Worm (Caenorhabditis elegans) whole organism, late embryonic: ENCODE measurements around the gene F49C5.9.

ENCODE experiments used
- ceh-45 ChIP-seq: fragments of 200-800 bp; sonication (Bioruptor generic); IDR thresholded peaks from 2 replicates; pipeline ENCODE4 v1.3.6; 2022; ENCODE audit warnings: missing genetic modification reagents, missing genetic modification characterization, missing compliant biosample characterization
- ceh-9 ChIP-seq: sonication (generic microtip); optimal IDR thresholded peaks from 2 replicates; lab custom pipeline; 2016; ENCODE audit warnings: mild to moderate bottlenecking, missing genetic modification characterization, inconsistent platforms, missing compliant biosample characterization
- fkh-6 ChIP-seq: sonication (generic microtip); optimal IDR thresholded peaks from 2 replicates; lab custom pipeline; 2016; ENCODE audit warnings: missing genetic modification characterization, missing compliant biosample characterization
- hlh-6 ChIP-seq: sonication (generic microtip); optimal IDR thresholded peaks from 2 replicates; lab custom pipeline; 2016; ENCODE audit warnings: missing genotype, missing genetic modification characterization, missing compliant biosample characterization
- lin-11 ChIP-seq: fragments of 200-800 bp; sonication (Bioruptor generic); optimal IDR thresholded peaks from 2 replicates; lab custom pipeline; 2018; ENCODE audit warnings: mild to moderate bottlenecking, missing genetic modification characterization, missing compliant biosample characterization
- nhr-11 ChIP-seq: fragments of 150-350 bp; optimal IDR thresholded peaks from 2 replicates; lab custom pipeline; 2014; ENCODE audit warnings: missing biosample characterization, missing genetic modification characterization

DNA sequence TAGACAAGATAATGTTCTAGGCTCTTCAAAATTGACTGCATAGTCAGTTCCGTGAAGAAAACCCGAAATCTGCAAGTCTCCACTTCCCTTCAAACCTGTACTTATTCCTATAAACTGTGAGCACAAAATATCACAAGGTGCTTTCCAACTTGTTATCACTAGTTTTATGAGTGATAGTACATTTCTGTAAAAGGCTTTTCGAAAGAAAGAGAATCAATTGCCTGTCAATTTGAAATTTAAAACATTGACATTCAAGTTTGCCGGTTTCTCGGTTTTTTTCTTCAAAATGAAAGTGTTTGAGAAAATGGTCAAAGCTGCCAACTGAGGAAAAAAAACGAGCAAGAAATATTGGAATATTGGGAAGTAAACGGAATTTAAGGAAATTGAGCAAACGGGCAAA is 26.4 kb downstream of the F49C5.9 start:
- no peak for TF ChIP-seq fkh-6 (tag; lab: Kevin White, UChicago)
- TF ChIP-seq hlh-6 (tag; lab: Kevin White, UChicago): no peak
- TF ChIP-seq lin-11 (tag; lab: Kevin White, UChicago): no peak
- no peak for TF ChIP-seq ceh-45 (GFP tag; lab: Robert Waterston, UW)
- no peak for TF ChIP-seq nhr-11 (tag; lab: Kevin White, UChicago)
- TF ChIP-seq ceh-9 (tag; lab: Kevin White, UChicago): no peak
